Fruit fly (Drosophila melanogaster) whole organism, embryonic: ENCODE results near the gene GstT4.

Source experiments
- CG11093 ChIP-seq: fragments of 200-800 bp; sonication (Bioruptor generic); IDR thresholded peaks from 3 replicates; pipeline ENCODE4 v1.3.6; 2022; ENCODE audit warnings: missing biosample characterization, missing genetic modification characterization
- CG12236 ChIP-seq: fragments of 200-800 bp; sonication (Bioruptor generic); optimal IDR thresholded peaks from 2 replicates; lab custom pipeline; 2016; ENCODE audit warnings: missing biosample characterization, missing genetic modification characterization
- CG13424 ChIP-seq: fragments of 200-800 bp; sonication (Bioruptor generic); optimal IDR thresholded peaks from 2 replicates; lab custom pipeline; 2019; ENCODE audit warnings: missing biosample characterization, mild to moderate bottlenecking, missing genetic modification characterization, moderate library complexity
- CG13624 ChIP-seq: fragments of 200-800 bp; sonication (Bioruptor generic); optimal IDR thresholded peaks from 2 replicates; lab custom pipeline; 2016; ENCODE audit warnings: missing biosample characterization, missing genetic modification characterization
- CG13775 ChIP-seq: fragments of 200-800 bp; sonication (Bioruptor generic); optimal IDR thresholded peaks from 3 replicates; lab custom pipeline; 2017; ENCODE audit warnings: missing biosample characterization, mild to moderate bottlenecking, missing genetic modification characterization
- CG14667 ChIP-seq: fragments of 200-800 bp; sonication (Bioruptor generic); IDR thresholded peaks from 2 replicates; pipeline ENCODE4 v1.3.6; 2022; ENCODE audit warnings: missing biosample characterization, missing genetic modification characterization
- CG15011 ChIP-seq: fragments of 200-800 bp; sonication (Bioruptor generic); optimal IDR thresholded peaks from 3 replicates; lab custom pipeline; 2018; ENCODE audit warnings: missing biosample characterization, mild to moderate bottlenecking, missing genetic modification characterization
- CG17361 ChIP-seq: fragments of 200-800 bp; sonication (Bioruptor generic); IDR thresholded peaks from 3 replicates; pipeline ENCODE4 v1.3.6; 2022; ENCODE audit warnings: missing biosample characterization, missing genetic modification characterization
- CG18262 ChIP-seq: fragments of 200-800 bp; optimal IDR thresholded peaks from 3 replicates; lab custom pipeline; 2019; ENCODE audit warnings: missing biosample characterization, mild to moderate bottlenecking, missing genetic modification characterization, moderate library complexity
- CG18619 ChIP-seq: fragments of 200-800 bp; sonication (Bioruptor generic); optimal IDR thresholded peaks from 3 replicates; lab custom pipeline; 2017; ENCODE audit warnings: missing biosample characterization, mild to moderate bottlenecking, missing genetic modification characterization
- CG2678 ChIP-seq: fragments of 200-800 bp; sonication (Bioruptor generic); optimal IDR thresholded peaks from 3 replicates; lab custom pipeline; 2019; ENCODE audit warnings: missing biosample characterization, mild to moderate bottlenecking, missing genetic modification characterization, moderate library complexity
- CG2712 ChIP-seq: fragments of 200-800 bp; optimal IDR thresholded peaks from 3 replicates; lab custom pipeline; 2019; ENCODE audit warnings: missing biosample characterization, mild to moderate bottlenecking, missing genetic modification characterization, moderate library complexity
- CG31441 ChIP-seq: fragments of 200-800 bp; sonication (Bioruptor generic); IDR thresholded peaks from 2 replicates; pipeline ENCODE4 v1.3.6; 2022; ENCODE audit warnings: missing biosample characterization, missing genetic modification characterization
- CG4820 ChIP-seq: fragments of 200-800 bp; sonication (Bioruptor generic); optimal IDR thresholded peaks from 3 replicates; lab custom pipeline; 2016; ENCODE audit warnings: missing biosample characterization, missing genetic modification characterization
- CG6689 ChIP-seq: fragments of 200-800 bp; sonication (Bioruptor generic); IDR thresholded peaks from 2 replicates; pipeline ENCODE4 v1.3.6; 2022; ENCODE audit warnings: missing biosample characterization, missing genetic modification characterization
- CG8290 ChIP-seq, 3 experiments: fragments of 200-800 bp; sonication (Bioruptor generic); optimal IDR thresholded peaks; 2 replicates each; lab custom pipeline; 2016 to 2019; ENCODE audit warnings: missing biosample characterization in 3 of 3, missing genetic modification characterization in 3 of 3, mild to moderate bottlenecking in 2 of 3, moderate library complexity in 1 of 3
- CG8924 ChIP-seq: fragments of 200-800 bp; optimal IDR thresholded peaks from 3 replicates; lab custom pipeline; 2019; ENCODE audit warnings: missing biosample characterization, mild to moderate bottlenecking, missing genetic modification characterization, moderate library complexity
- CG9437 ChIP-seq: fragments of 200-800 bp; sonication (Bioruptor generic); optimal IDR thresholded peaks from 2 replicates; lab custom pipeline; 2018; ENCODE audit warnings: missing biosample characterization, mild to moderate bottlenecking, missing genetic modification characterization
- CoRest ChIP-seq: fragments of 200-800 bp; sonication (Bioruptor generic); optimal IDR thresholded peaks from 3 replicates; lab custom pipeline; 2018; ENCODE audit warnings: missing biosample characterization, mild to moderate bottlenecking, missing genetic modification characterization, moderate library complexity
- D19B ChIP-seq: fragments of 200-800 bp; sonication (Bioruptor generic); optimal IDR thresholded peaks from 2 replicates; lab custom pipeline; 2017; ENCODE audit warnings: missing biosample characterization, mild to moderate bottlenecking, missing genetic modification characterization
- HHEX ChIP-seq: fragments of 200-800 bp; sonication (Bioruptor generic); optimal IDR thresholded peaks from 3 replicates; lab custom pipeline; 2017; ENCODE audit warnings: missing biosample characterization, mild to moderate bottlenecking, missing genetic modification characterization, missing genetic modification reagents
- Hey ChIP-seq: fragments of 200-800 bp; sonication (Bioruptor generic); optimal IDR thresholded peaks from 3 replicates; lab custom pipeline; 2018; ENCODE audit warnings: missing biosample characterization, mild to moderate bottlenecking, missing genetic modification characterization
- Hr3 ChIP-seq: fragments of 200-800 bp; sonication (Bioruptor generic); optimal IDR thresholded peaks from 3 replicates; lab custom pipeline; 2016; ENCODE audit warnings: missing biosample characterization, missing genetic modification characterization
- Hr51 ChIP-seq, 2 experiments: fragments of 200-800 bp; sonication (Bioruptor generic); optimal IDR thresholded peaks; 2 replicates in 1 of 2; 3 replicates in 1 of 2; lab custom pipeline; 2016 to 2018; ENCODE audit warnings: missing biosample characterization in 2 of 2, missing genetic modification characterization in 2 of 2, mild to moderate bottlenecking in 1 of 2, moderate library complexity in 1 of 2
- Kr ChIP-seq: fragments of 200-800 bp; sonication (Bioruptor generic); optimal IDR thresholded peaks from 2 replicates; lab custom pipeline; 2017; ENCODE audit warnings: missing biosample characterization, mild to moderate bottlenecking, missing genetic modification characterization
- Myb ChIP-seq: fragments of 200-800 bp; sonication (Bioruptor generic); optimal IDR thresholded peaks from 2 replicates; lab custom pipeline; 2016; ENCODE audit warnings: missing biosample characterization, missing genetic modification characterization
- NFAT ChIP-seq: fragments of 200-800 bp; sonication (Bioruptor generic); IDR thresholded peaks from 2 replicates; pipeline ENCODE4 v1.3.6; 2022; ENCODE audit warnings: missing biosample characterization, missing genetic modification characterization
- Sox100B ChIP-seq: fragments of 200-800 bp; sonication (Bioruptor generic); optimal IDR thresholded peaks from 3 replicates; lab custom pipeline; 2018; ENCODE audit warnings: missing biosample characterization, mild to moderate bottlenecking, missing genetic modification characterization
- Ssrp ChIP-seq: fragments of 200-800 bp; sonication (Bioruptor generic); optimal IDR thresholded peaks from 2 replicates; lab custom pipeline; 2018; ENCODE audit warnings: missing biosample characterization, mild to moderate bottlenecking, missing genetic modification characterization, moderate library complexity
- Taf1 ChIP-seq: fragments of 200-800 bp; sonication (Bioruptor generic); IDR thresholded peaks from 2 replicates; pipeline ENCODE4 v1.3.6; 2022; ENCODE audit warnings: missing biosample characterization, missing genetic modification characterization
- Xrp1 ChIP-seq: fragments of 200-800 bp; sonication (Bioruptor generic); IDR thresholded peaks from 2 replicates; pipeline ENCODE4 v1.3.6; 2022; ENCODE audit warnings: missing biosample characterization, missing genetic modification characterization
- cad ChIP-seq: fragments of >200 bp; optimal IDR thresholded peaks from 2 replicates; lab custom pipeline; 2017; ENCODE audit warnings: missing biosample characterization, missing genetic modification characterization
- cas ChIP-seq: fragments of 200-800 bp; sonication (Bioruptor generic); IDR thresholded peaks from 2 replicates; pipeline ENCODE4 v1.3.6; 2022; ENCODE audit warnings: missing biosample characterization, missing genetic modification characterization
- chinmo ChIP-seq: fragments of 200-800 bp; sonication (Bioruptor generic); IDR thresholded peaks from 4 replicates; pipeline ENCODE4 v1.3.6; 2022; ENCODE audit warnings: missing biosample characterization, missing genetic modification characterization; ENCODE audit not compliant: partially characterized antibody
- dmrt99B ChIP-seq: fragments of 200-800 bp; sonication (Bioruptor generic); optimal IDR thresholded peaks from 2 replicates; lab custom pipeline; 2018; ENCODE audit warnings: missing biosample characterization, mild to moderate bottlenecking, missing genetic modification characterization, moderate library complexity
- esg ChIP-seq: fragments of 200-800 bp; sonication (Bioruptor generic); conservative IDR thresholded peaks from 2 replicates; pipeline ENCODE4 v1.3.6; 2022; ENCODE audit warnings: missing biosample characterization, missing genetic modification characterization
- fd64A ChIP-seq: fragments of 200-800 bp; sonication (Bioruptor generic); optimal IDR thresholded peaks from 3 replicates; lab custom pipeline; 2018; ENCODE audit warnings: missing biosample characterization, mild to moderate bottlenecking, missing genetic modification characterization
- fd96Cb ChIP-seq: fragments of 200-800 bp; sonication (Bioruptor generic); optimal IDR thresholded peaks from 2 replicates; lab custom pipeline; 2018; ENCODE audit warnings: missing biosample characterization, mild to moderate bottlenecking, missing genetic modification characterization, moderate library complexity
- gem ChIP-seq: fragments of 200-800 bp; sonication (Bioruptor generic); optimal IDR thresholded peaks from 2 replicates; lab custom pipeline; 2019; ENCODE audit warnings: missing biosample characterization, mild to moderate bottlenecking, missing genetic modification characterization, moderate library complexity
- grau ChIP-seq: fragments of 200-800 bp; optimal IDR thresholded peaks from 3 replicates; lab custom pipeline; 2019; ENCODE audit warnings: missing biosample characterization, mild to moderate bottlenecking, missing genetic modification characterization, moderate library complexity
- lola ChIP-seq, 3 experiments: fragments of >200 bp in 2 of 3; fragments of 200-800 bp in 1 of 3; sonication (Bioruptor generic) in 1 of 3; optimal IDR thresholded peaks; 2 replicates each; lab custom pipeline; 2017 to 2019; ENCODE audit warnings: missing biosample characterization in 3 of 3, missing genetic modification characterization in 3 of 3, mild to moderate bottlenecking in 1 of 3, moderate library complexity in 1 of 3
- lov ChIP-seq, 2 experiments: fragments of 200-800 bp in 1 of 2; fragments of >200 bp in 1 of 2; sonication (Bioruptor generic) in 1 of 2; IDR thresholded peaks in 1 of 2; optimal IDR thresholded peaks in 1 of 2; 2 replicates in 1 of 2; 3 replicates in 1 of 2; pipeline versions ENCODE4 v1.3.6 to Lab custom; 2017 to 2022; ENCODE audit warnings: missing biosample characterization in 1 of 2, missing genetic modification characterization in 1 of 2
- nmo ChIP-seq: fragments of 200-800 bp; sonication (Bioruptor generic); optimal IDR thresholded peaks from 2 replicates; lab custom pipeline; 2018; ENCODE audit warnings: missing biosample characterization, mild to moderate bottlenecking, missing genetic modification characterization, moderate library complexity
- phol ChIP-seq: fragments of 200-800 bp; sonication (Bioruptor generic); optimal IDR thresholded peaks from 3 replicates; lab custom pipeline; 2018; ENCODE audit warnings: missing biosample characterization, mild to moderate bottlenecking, missing genetic modification characterization, moderate library complexity
- row ChIP-seq: fragments of 200-800 bp; sonication (Bioruptor generic); IDR thresholded peaks from 3 replicates; pipeline ENCODE4 v1.3.6; 2022; ENCODE audit warnings: missing biosample characterization, missing genetic modification characterization
- so ChIP-seq: fragments of 200-800 bp; sonication (Bioruptor generic); IDR thresholded peaks from 3 replicates; pipeline ENCODE4 v1.3.6; 2022; ENCODE audit warnings: missing biosample characterization, missing genetic modification characterization
- wek ChIP-seq: fragments of 200-800 bp; sonication (Bioruptor generic); optimal IDR thresholded peaks from 3 replicates; lab custom pipeline; 2018; ENCODE audit warnings: missing biosample characterization, mild to moderate bottlenecking, missing genetic modification characterization, moderate library complexity

The GstT4 gene

DNA sequence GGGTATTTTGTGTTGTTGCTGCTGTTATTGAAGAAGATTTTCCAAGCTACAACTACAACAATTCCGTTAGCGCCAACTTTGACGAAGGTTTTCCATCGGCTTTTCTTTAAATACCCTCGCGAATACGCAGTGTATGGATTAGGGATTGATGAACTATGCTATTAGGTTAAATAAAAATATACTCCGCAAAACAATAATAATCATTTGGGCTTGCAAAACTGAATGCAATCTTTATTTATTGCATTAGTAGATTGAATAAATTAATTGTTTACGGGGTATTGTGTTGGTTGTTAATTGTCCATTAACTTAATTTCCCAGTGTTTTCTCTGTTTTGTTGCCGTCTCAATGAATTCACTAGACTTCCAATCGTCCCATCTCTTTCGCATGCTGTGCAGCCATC lies 42.9 kb downstream of the GstT4 start (continued):
- no peak for TF ChIP-seq lov (optimal IDR thresholded peaks at IDR 0.05; lab: Kevin White, UChicago)
- no peak for TF ChIP-seq lov (GFP tag; IDR thresholded peaks at IDR 0.05; lab: Robert Waterston, UW)
- no peak for TF ChIP-seq CG12236 (GFP tag; lab: Kevin White, UChicago)
- TF ChIP-seq Taf1 = no peak
- TF ChIP-seq, all 482 proteins: peak for 43

DNA sequence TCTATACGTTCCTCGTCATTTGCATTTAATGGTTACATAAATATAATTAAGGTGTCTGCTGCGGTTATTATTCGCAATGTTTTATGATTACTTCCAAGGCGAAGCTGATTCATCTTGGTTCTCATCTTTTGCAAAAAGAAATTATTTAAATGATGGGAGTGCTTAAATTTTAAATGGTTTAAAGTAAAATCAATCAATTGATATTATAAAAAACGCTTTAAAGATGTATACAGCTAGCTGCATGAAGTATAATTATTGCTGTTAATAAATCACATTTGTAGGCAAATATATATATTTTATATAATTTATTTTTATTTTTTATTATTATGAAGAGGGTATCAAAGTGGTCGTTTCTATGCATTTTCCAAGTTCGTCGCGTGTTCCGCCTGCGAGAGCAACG lies 46.2 kb downstream of the GstT4 start:
- peak; percentile 59 for TF ChIP-seq nmo
- no peak for TF ChIP-seq CG14667 (GFP tag; lab: Robert Waterston, UW)
- peak; percentile 56 for TF ChIP-seq CG2678 (tag; lab: Kevin White, UChicago)
- TF ChIP-seq Myb = no peak
- TF ChIP-seq CG13624 (GFP tag; lab: Kevin White, UChicago) = no peak
- TF ChIP-seq grau (tag; lab: Kevin White, UChicago) = peak; percentile 35
- no peak for TF ChIP-seq Hey
- TF ChIP-seq cad (GFP tag; lab: Kevin White, UChicago) = no peak
- no peak for TF ChIP-seq lola (GFP tag; optimal IDR thresholded peaks at IDR 0.05; lab: Kevin White, UChicago)
- no peak for TF ChIP-seq CG15011 (GFP tag; lab: Kevin White, UChicago)
- peak; percentile 7 for TF ChIP-seq fd96Cb (tag; lab: Kevin White, UChicago)
- TF ChIP-seq row = 0 out of 3 replicates have a peak, but pooled peaks have one; percentile 30
- peak; percentile 27 for TF ChIP-seq D19B (GFP tag; lab: Kevin White, UChicago)
- TF ChIP-seq gem (tag; lab: Kevin White, UChicago) = peak; percentile 60
- no peak for TF ChIP-seq CG8290 (GFP tag; optimal IDR thresholded peaks at IDR 0.05; lab: Kevin White, UChicago)
- TF ChIP-seq CG8290 (tag; optimal IDR thresholded peaks at IDR 0.05; lab: Kevin White, UChicago) = no peak
- peak; percentile 48 for TF ChIP-seq dmrt99B (tag; lab: Kevin White, UChicago)
- TF ChIP-seq CG13424 = peak; percentile 27
- 0 out of 2 replicates have a peak, but pooled peaks have one; percentile 21 for TF ChIP-seq Xrp1
- no peak for TF ChIP-seq NFAT (GFP tag; lab: Robert Waterston, UW)
- no peak for TF ChIP-seq chinmo (GFP tag; lab: Robert Waterston, UW)
- TF ChIP-seq phol (tag; lab: Kevin White, UChicago) = peak; percentile 44
- no peak for TF ChIP-seq CG13775
- peak; percentile 42 for TF ChIP-seq Sox100B
- peak; percentile 14 for TF ChIP-seq CG8924 (tag; lab: Kevin White, UChicago)
- peak; percentile 40 for TF ChIP-seq CG2712 (tag; lab: Kevin White, UChicago)
- TF ChIP-seq fd64A (GFP tag; lab: Kevin White, UChicago) = no peak
- no peak; the same call in 2 of the 3 replicates for TF ChIP-seq so (GFP tag; lab: Robert Waterston, UW)
- TF ChIP-seq CG9437 (GFP tag; lab: Kevin White, UChicago) = peak; percentile 39
- 0 out of 2 replicates have a peak, but pooled peaks have one; percentile 17 for TF ChIP-seq esg (GFP tag; lab: Robert Waterston, UW)
- peak; percentile 29 for TF ChIP-seq Ssrp (tag; lab: Kevin White, UChicago)
- TF ChIP-seq Kr (GFP tag; lab: Kevin White, UChicago) = no peak
- TF ChIP-seq cas (GFP tag; lab: Robert Waterston, UW) = no peak
- TF ChIP-seq CoRest (tag; lab: Kevin White, UChicago) = peak; percentile 51
- peak; percentile 28; the same call in 1 of the 2 replicates for TF ChIP-seq CG31441 (GFP tag; lab: Robert Waterston, UW)
- TF ChIP-seq wek (GFP tag; lab: Kevin White, UChicago) = no peak
- TF ChIP-seq CG4820 (GFP tag; lab: Kevin White, UChicago) = no peak
- TF ChIP-seq Hr51 (GFP tag; optimal IDR thresholded peaks at IDR 0.05; lab: Kevin White, UChicago) = peak in 1 of 2 experiments; percentile 34
- peak; percentile 22 for TF ChIP-seq Hr3 (GFP tag; lab: Kevin White, UChicago)
- peak; percentile 56; the same call in 1 of the 3 replicates for TF ChIP-seq CG17361 (GFP tag; lab: Robert Waterston, UW)
- TF ChIP-seq CG18619 = peak; percentile 7
- peak; percentile 27; the same call in 1 of the 2 replicates for TF ChIP-seq CG6689 (GFP tag; lab: Robert Waterston, UW)
- TF ChIP-seq HHEX (GFP tag; lab: Kevin White, UChicago) = no peak
- no peak for TF ChIP-seq CG11093 (GFP tag; lab: Robert Waterston, UW)
- TF ChIP-seq CG18262 (tag; lab: Kevin White, UChicago) = peak; percentile 59
